Worm (Caenorhabditis elegans): Measurements from ENCODE around the gene T05C12.11.

T05C12.11 gene

ce11 chrII:8137379-8137778 is 32.9 kb downstream of the T05C12.11 start:
- TF ChIP-seq unc-62 (GFP tag; optimal IDR thresholded peaks at IDR 0.05): no peak

- TF ChIP-seq unc-62 (GFP tag; optimal IDR thresholded peaks at IDR 0.05): no peak
These were observed 33.5 kb downstream of the T05C12.11 start, which contains the start of gene ctns-1 for ce11 chrII:8136818-8137217. ctns-1 (minus strand) TSS chrII:8136918.

- no peak for TF ChIP-seq unc-62 (GFP tag; optimal IDR thresholded peaks at IDR 0.05)
These were observed 34.3 kb downstream of the T05C12.11 start for ce11 chrII:8135953-8136352.

ce11 chrII:8131413-8131966 is 38.8 kb downstream of the T05C12.11 start:
- no peak for TF ChIP-seq unc-62 (GFP tag; optimal IDR thresholded peaks at IDR 0.05)

ce11 chrII:8130792-8131191 is 39.5 kb downstream of the T05C12.11 start:
- no peak for TF ChIP-seq unc-62 (GFP tag; optimal IDR thresholded peaks at IDR 0.05)

ce11 chrII:8129495-8130010 is 40.7 kb downstream of the T05C12.11 start, which contains the start of gene ulp-4:
ulp-4 (plus strand) TSS chrII:8129960.
- TF ChIP-seq unc-62 (GFP tag; optimal IDR thresholded peaks at IDR 0.05): no peak

ce11 chrII:8129040-8129387 is 41.3 kb downstream of the T05C12.11 start:
- no peak for TF ChIP-seq unc-62 (GFP tag; optimal IDR thresholded peaks at IDR 0.05)

ce11 chrII:8128273-8129039 is 41.8 kb downstream of the T05C12.11 start:
- no peak for TF ChIP-seq unc-62 (GFP tag; optimal IDR thresholded peaks at IDR 0.05)

- TF ChIP-seq unc-62 (GFP tag; optimal IDR thresholded peaks at IDR 0.05): no peak
These were observed 42.5 kb downstream of the T05C12.11 start for ce11 chrII:8127794-8128193.

ce11 chrII:8127290-8127689 is 43.0 kb downstream of the T05C12.11 start:
- TF ChIP-seq unc-62 (GFP tag; optimal IDR thresholded peaks at IDR 0.05): no peak

- TF ChIP-seq unc-62 (GFP tag; optimal IDR thresholded peaks at IDR 0.05): no peak
These were observed 43.7 kb downstream of the T05C12.11 start for ce11 chrII:8126617-8127016.

- TF ChIP-seq unc-62 (GFP tag; optimal IDR thresholded peaks at IDR 0.05): no peak
These were observed 44.1 kb downstream of the T05C12.11 start for ce11 chrII:8126132-8126531.

- TF ChIP-seq unc-62 (GFP tag; optimal IDR thresholded peaks at IDR 0.05): no peak
These were observed 44.8 kb downstream of the T05C12.11 start for ce11 chrII:8125439-8125838.

ce11 chrII:8124867-8125266 is 45.4 kb downstream of the T05C12.11 start, which contains the start of gene ire-1:
ire-1 (minus strand) TSS chrII:8124910.
- no peak for TF ChIP-seq unc-62 (GFP tag; optimal IDR thresholded peaks at IDR 0.05)
